Worm (Caenorhabditis elegans) whole organism, L4/young adult: ENCODE data around the gene ogdh-1.

ENCODE experiments used
- W03F9.2 ChIP-seq: fragments of 150-350 bp; optimal IDR thresholded peaks from 2 replicates; lab custom pipeline; 2014; ENCODE audit warnings: missing biosample characterization, missing genetic modification characterization
- dao-5 ChIP-seq: sonication (generic microtip); optimal IDR thresholded peaks from 2 replicates; lab custom pipeline; 2016; ENCODE audit warnings: missing genotype, missing genetic modification characterization, moderate library complexity, missing compliant biosample characterization
- him-1 ChIP-seq: sonication (generic microtip); optimal IDR thresholded peaks from 2 replicates; lab custom pipeline; 2016; ENCODE audit warnings: missing genotype, missing genetic modification reagents, missing genetic modification characterization, missing compliant biosample characterization

ce11 chrIV:4649460-4649859 is 54.4 kb downstream of the ogdh-1 start, which contains the start of gene F29B9.7:
- no peak for TF ChIP-seq W03F9.2 (tag; lab: Kevin White, UChicago)
- TF ChIP-seq him-1 (tag; lab: Kevin White, UChicago): no peak
- TF ChIP-seq dao-5: no peak
